Worm (Caenorhabditis elegans) whole organism, midembryonic: ENCODE results near the gene nhr-71.

Experiments
- T22C8.4 ChIP-seq: fragments of 200-800 bp; sonication (Bioruptor generic); IDR thresholded peaks from 2 replicates; pipeline ENCODE4 v1.3.6; 2022; ENCODE audit warnings: missing genetic modification characterization, missing compliant biosample characterization
- cog-1 ChIP-seq: sonication (generic microtip); optimal IDR thresholded peaks from 2 replicates; lab custom pipeline; 2016; ENCODE audit warnings: missing genetic modification characterization, missing compliant biosample characterization
- flt-1 ChIP-seq: fragments of 200-800 bp; sonication (Bioruptor generic); IDR thresholded peaks from 2 replicates; pipeline ENCODE4 v1.3.6; 2022; ENCODE audit warnings: missing genetic modification characterization, missing compliant biosample characterization
- ref-1 ChIP-seq: fragments of 200-800 bp; sonication (Bioruptor generic); conservative IDR thresholded peaks from 2 replicates; pipeline ENCODE4 v1.3.6; 2022; ENCODE audit warnings: missing genetic modification reagents, missing genetic modification characterization, missing compliant biosample characterization
- tab-1 ChIP-seq: fragments of 200-800 bp; sonication (Bioruptor generic); IDR thresholded peaks from 2 replicates; pipeline ENCODE4 v1.3.6; 2022; ENCODE audit warnings: missing genetic modification characterization, missing compliant biosample characterization
- ztf-23 ChIP-seq: fragments of 200-800 bp; sonication (Bioruptor generic); IDR thresholded peaks from 2 replicates; pipeline ENCODE4 v1.3.6; 2022; ENCODE audit warnings: missing genetic modification reagents, missing genetic modification characterization, missing compliant biosample characterization
- ztf-29 ChIP-seq: fragments of 200-800 bp; sonication (Bioruptor generic); IDR thresholded peaks from 2 replicates; pipeline ENCODE4 v1.3.6; 2022; ENCODE audit warnings: missing genetic modification reagents, missing genetic modification characterization, missing compliant biosample characterization

- TF ChIP-seq flt-1 (GFP tag; lab: Robert Waterston, UW) (no peak), ztf-23 (no peak), ztf-29 (GFP tag; lab: Robert Waterston, UW) (no peak), tab-1 (no peak), cog-1 (tag; lab: Kevin White, UChicago) (no peak), ref-1 (GFP tag; lab: Robert Waterston, UW) (no peak), T22C8.4 (GFP tag; lab: Robert Waterston, UW) (no peak)
These were observed 2.5 kb upstream of the nhr-71 start for ce11 chrX:13744543-13745113.
